Worm (Caenorhabditis elegans) whole organism, young adult: ENCODE measurements around the gene C42D8.9.

ENCODE experiments used
- aptf-3 ChIP-seq: fragments of 200-800 bp; sonication (Bioruptor generic); IDR thresholded peaks from 2 replicates; pipeline ENCODE4 v1.3.6; 2022; ENCODE audit warnings: missing genetic modification characterization, missing compliant biosample characterization
- dpl-1 ChIP-seq: fragments of 150-350 bp; optimal IDR thresholded peaks from 2 replicates; lab custom pipeline; 2014; ENCODE audit warnings: missing biosample characterization, missing genetic modification reagents, missing genetic modification characterization
- efl-1 ChIP-seq: fragments of 150-350 bp; optimal IDR thresholded peaks from 2 replicates; lab custom pipeline; 2014; ENCODE audit warnings: missing biosample characterization, missing genetic modification reagents, missing genetic modification characterization
- hsf-1 ChIP-seq: fragments of 200-800 bp; sonication (Bioruptor generic); IDR thresholded peaks from 2 replicates; pipeline ENCODE4 v1.3.6; 2022; ENCODE audit warnings: missing genetic modification reagents, missing genetic modification characterization, missing compliant biosample characterization
- let-526 ChIP-seq: fragments of 200-800 bp; sonication (Bioruptor generic); IDR thresholded peaks from 2 replicates; pipeline ENCODE4 v1.3.6; 2022; ENCODE audit warnings: missing genetic modification reagents, missing genetic modification characterization, missing compliant biosample characterization
- nhr-179 ChIP-seq: sonication (generic microtip); optimal IDR thresholded peaks from 2 replicates; lab custom pipeline; 2016; ENCODE audit warnings: mild to moderate bottlenecking, missing genetic modification characterization, missing compliant biosample characterization
- nhr-27 ChIP-seq: fragments of 200-800 bp; sonication (Bioruptor generic); optimal IDR thresholded peaks from 2 replicates; lab custom pipeline; 2018; ENCODE audit warnings: mild to moderate bottlenecking, missing genetic modification characterization, moderate library complexity, missing compliant biosample characterization

DNA sequence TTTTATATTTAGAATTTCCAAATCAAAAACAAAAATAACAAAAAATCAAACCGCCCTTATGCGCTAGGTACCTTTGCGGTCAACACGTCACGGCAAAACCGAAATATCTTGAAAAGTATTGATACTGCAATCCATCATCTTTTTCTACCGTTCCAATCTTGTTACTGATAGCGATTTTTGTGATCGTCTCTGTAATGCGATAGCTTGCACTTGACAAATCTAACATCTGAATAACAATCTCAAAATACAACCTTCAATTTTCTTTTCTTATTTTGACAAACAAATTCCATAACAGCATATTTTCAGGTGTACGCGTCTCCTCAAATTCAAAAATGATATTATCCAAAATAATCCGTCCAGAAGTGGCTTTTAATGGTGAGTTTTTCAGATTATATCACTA is 27.1 kb upstream of the C42D8.9 start, which contains the start of gene tbc-7:
- TF ChIP-seq nhr-27 (no peak), aptf-3 (GFP tag; lab: Robert Waterston, UW) (no peak), efl-1 (GFP tag; lab: Kevin White, UChicago) (no peak), hsf-1 (no peak), nhr-179 (no peak), let-526 (GFP tag; lab: Robert Waterston, UW) (no peak), dpl-1 (GFP tag; lab: Kevin White, UChicago) (no peak)
